Fruit fly (Drosophila melanogaster) whole organism, pupa: Measurements from ENCODE around the gene CG2126.

Experiments used
- CG10348 ChIP-seq: fragments of 200-800 bp; sonication (Bioruptor generic); IDR thresholded peaks from 2 replicates; pipeline ENCODE4 v1.3.6; 2022; ENCODE audit warnings: missing biosample characterization, missing genetic modification characterization
- CG12605 ChIP-seq: fragments of 200-800 bp; sonication (Bioruptor generic); IDR thresholded peaks from 2 replicates; pipeline ENCODE4 v1.3.6; 2022; ENCODE audit warnings: missing biosample characterization, missing genetic modification characterization
- CG13204 ChIP-seq: fragments of 200-800 bp; sonication (Bioruptor generic); optimal IDR thresholded peaks from 2 replicates; lab custom pipeline; 2018; ENCODE audit warnings: missing biosample characterization, mild to moderate bottlenecking, missing genetic modification characterization, moderate library complexity
- CG14655 ChIP-seq: fragments of 200-800 bp; sonication (Bioruptor generic); optimal IDR thresholded peaks from 3 replicates; lab custom pipeline; 2017; ENCODE audit warnings: mild to moderate bottlenecking, missing biosample characterization, missing genetic modification reagents, missing genetic modification characterization
- CG15710 ChIP-seq: fragments of 200-800 bp; sonication (Bioruptor generic); optimal IDR thresholded peaks from 2 replicates; lab custom pipeline; 2018; ENCODE audit warnings: missing biosample characterization, mild to moderate bottlenecking, missing genetic modification characterization, moderate library complexity
- CG17806 ChIP-seq: fragments of 200-800 bp; sonication (Bioruptor generic); optimal IDR thresholded peaks from 2 replicates; lab custom pipeline; 2018; ENCODE audit warnings: missing biosample characterization, mild to moderate bottlenecking, missing genetic modification characterization, moderate library complexity
- CG32121 ChIP-seq: fragments of 200-800 bp; sonication (Bioruptor generic); IDR thresholded peaks from 2 replicates; pipeline ENCODE4 v1.3.6; 2022; ENCODE audit warnings: missing biosample characterization, missing genetic modification characterization
- CG34367 ChIP-seq: fragments of 200-800 bp; sonication (Bioruptor generic); optimal IDR thresholded peaks from 2 replicates; lab custom pipeline; 2018; ENCODE audit warnings: missing biosample characterization, mild to moderate bottlenecking, missing genetic modification characterization
- CG4496 ChIP-seq: fragments of 200-800 bp; sonication (Bioruptor generic); IDR thresholded peaks from 3 replicates; pipeline ENCODE4 v1.3.6; 2022; ENCODE audit warnings: missing biosample characterization, missing genetic modification characterization
- CG8159 ChIP-seq: fragments of 200-800 bp; sonication (Bioruptor generic); optimal IDR thresholded peaks from 3 replicates; lab custom pipeline; 2018; ENCODE audit warnings: missing biosample characterization, mild to moderate bottlenecking, missing genetic modification characterization, moderate library complexity
- CG8301 ChIP-seq: fragments of 200-800 bp; sonication (Bioruptor generic); optimal IDR thresholded peaks from 2 replicates; lab custom pipeline; 2018; ENCODE audit warnings: missing biosample characterization, mild to moderate bottlenecking, missing genetic modification characterization
- CG9948 ChIP-seq: fragments of 200-800 bp; sonication (Bioruptor generic); optimal IDR thresholded peaks from 2 replicates; lab custom pipeline; 2018; ENCODE audit warnings: missing biosample characterization, mild to moderate bottlenecking, missing genetic modification characterization, moderate library complexity
- D1 ChIP-seq: fragments of 200-800 bp; sonication (Bioruptor generic); optimal IDR thresholded peaks from 2 replicates; lab custom pipeline; 2018; ENCODE audit warnings: missing biosample characterization, mild to moderate bottlenecking, missing genetic modification characterization, moderate library complexity
- EcR ChIP-seq: fragments of 200-800 bp; sonication (Bioruptor generic); optimal IDR thresholded peaks from 3 replicates; lab custom pipeline; 2019; ENCODE audit warnings: missing biosample characterization, missing genetic modification characterization, mild to moderate bottlenecking, moderate library complexity, missing genetic modification reagents
- Ets98B ChIP-seq: fragments of 200-800 bp; sonication (Bioruptor generic); IDR thresholded peaks from 2 replicates; pipeline ENCODE4 v1.3.6; 2022; ENCODE audit warnings: missing biosample characterization, missing genetic modification characterization
- Pif1A ChIP-seq: fragments of 200-800 bp; sonication (Bioruptor generic); optimal IDR thresholded peaks from 3 replicates; lab custom pipeline; 2016; ENCODE audit warnings: missing biosample characterization, missing genetic modification characterization
- Pif1B ChIP-seq: fragments of 200-800 bp; sonication (Bioruptor generic); optimal IDR thresholded peaks from 3 replicates; lab custom pipeline; 2016; ENCODE audit warnings: missing biosample characterization, missing genetic modification characterization
- Snoo ChIP-seq: fragments of 200-800 bp; sonication (Bioruptor generic); optimal IDR thresholded peaks from 3 replicates; lab custom pipeline; 2017; ENCODE audit warnings: missing biosample characterization, mild to moderate bottlenecking, missing genetic modification characterization, inconsistent platforms
- fd96Ca ChIP-seq: fragments of 200-800 bp; sonication (Bioruptor generic); IDR thresholded peaks from 3 replicates; pipeline ENCODE4 v1.3.6; 2022; ENCODE audit warnings: missing biosample characterization, missing genetic modification characterization
- gl ChIP-seq: fragments of 200-800 bp; sonication (Bioruptor generic); optimal IDR thresholded peaks from 2 replicates; lab custom pipeline; 2018; ENCODE audit warnings: missing biosample characterization, mild to moderate bottlenecking, missing genetic modification characterization
- rn ChIP-seq: fragments of 200-800 bp; sonication (Bioruptor generic); IDR thresholded peaks from 2 replicates; pipeline ENCODE4 v1.3.6; 2022; ENCODE audit warnings: missing biosample characterization, missing genetic modification characterization

The CG2126 gene

dm6 chr3R:31776583-31777362, at the start of gene CG2126, which contains the start of gene faf:
Gene CG2126, minus strand, starts transcription at chr3R:31776652.
Gene faf, plus strand, starts transcription at chr3R:31777020.
- TF ChIP-seq D1 (no peak), Pif1A (GFP tag; lab: Kevin White, UChicago) (no peak), CG12605 (GFP tag; lab: Robert Waterston, UW) (peak; percentile 53; the same call in 1 of the 2 replicates), CG15710 (peak; percentile 65), rn (GFP tag; lab: Robert Waterston, UW) (peak; percentile 22; the same call in 1 of the 2 replicates), CG9948 (tag; lab: Kevin White, UChicago) (no peak), fd96Ca (no peak), CG17806 (tag; lab: Kevin White, UChicago) (peak; percentile 67), Ets98B (GFP tag; lab: Robert Waterston, UW) (peak; percentile 51; the same call in 1 of the 2 replicates), EcR (no peak), CG8159 (tag; lab: Kevin White, UChicago) (peak; percentile 79), CG14655 (no peak), CG8301 (no peak), Snoo (peak; percentile 53), CG10348 (GFP tag; lab: Robert Waterston, UW) (no peak), gl (tag; lab: Kevin White, UChicago) (no peak), CG32121 (GFP tag; lab: Robert Waterston, UW) (peak; percentile 76), CG34367 (tag; lab: Kevin White, UChicago) (peak; percentile 55), CG4496 (GFP tag; lab: Robert Waterston, UW) (peak; percentile 70), Pif1B (no peak), CG13204 (GFP tag; lab: Kevin White, UChicago) (no peak)

- TF ChIP-seq CG8159 (tag; lab: Kevin White, UChicago) = no peak
- no peak for TF ChIP-seq fd96Ca
- no peak for TF ChIP-seq CG15710
- no peak for TF ChIP-seq CG17806 (tag; lab: Kevin White, UChicago)
- TF ChIP-seq CG8301 = no peak
- TF ChIP-seq rn (GFP tag; lab: Robert Waterston, UW) = no peak
- TF ChIP-seq gl (tag; lab: Kevin White, UChicago) = no peak
- TF ChIP-seq EcR = no peak
- TF ChIP-seq CG14655 = no peak
- no peak for TF ChIP-seq CG34367 (tag; lab: Kevin White, UChicago)
- no peak for TF ChIP-seq CG10348 (GFP tag; lab: Robert Waterston, UW)
- TF ChIP-seq, all 21 proteins: peak for 0
Observed at dm6 chr3R:31825571-31826068, 49.2 kb upstream of the CG2126 start.

DNA sequence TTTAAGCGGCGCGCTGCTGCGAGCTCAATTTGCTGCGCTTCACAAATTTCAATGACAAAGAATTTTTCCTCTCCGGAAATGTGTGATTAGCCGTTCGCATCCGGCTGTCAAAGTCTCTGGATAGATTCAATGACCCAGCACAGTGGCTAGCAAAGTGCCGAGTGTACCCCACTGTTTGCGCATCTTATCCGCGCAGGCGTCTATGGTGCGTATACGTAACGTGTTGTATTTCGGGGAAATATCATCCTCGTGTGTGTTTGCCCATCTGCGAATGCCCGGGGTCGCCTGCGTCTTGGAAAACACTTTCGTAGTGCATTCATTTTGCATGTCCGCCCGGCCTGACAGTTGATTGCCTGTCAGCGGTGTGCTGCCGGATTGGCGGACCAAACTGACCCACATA, 47.7 kb upstream of the CG2126 start:
- TF ChIP-seq rn (GFP tag; lab: Robert Waterston, UW) = no peak
- no peak for TF ChIP-seq CG4496 (GFP tag; lab: Robert Waterston, UW)
- no peak for TF ChIP-seq gl (tag; lab: Kevin White, UChicago)
- TF ChIP-seq CG8159 (tag; lab: Kevin White, UChicago) = no peak
- TF ChIP-seq CG13204 (GFP tag; lab: Kevin White, UChicago) = no peak
- TF ChIP-seq CG34367 (tag; lab: Kevin White, UChicago) = no peak
- TF ChIP-seq CG12605 (GFP tag; lab: Robert Waterston, UW) = no peak
- no peak for TF ChIP-seq D1

DNA sequence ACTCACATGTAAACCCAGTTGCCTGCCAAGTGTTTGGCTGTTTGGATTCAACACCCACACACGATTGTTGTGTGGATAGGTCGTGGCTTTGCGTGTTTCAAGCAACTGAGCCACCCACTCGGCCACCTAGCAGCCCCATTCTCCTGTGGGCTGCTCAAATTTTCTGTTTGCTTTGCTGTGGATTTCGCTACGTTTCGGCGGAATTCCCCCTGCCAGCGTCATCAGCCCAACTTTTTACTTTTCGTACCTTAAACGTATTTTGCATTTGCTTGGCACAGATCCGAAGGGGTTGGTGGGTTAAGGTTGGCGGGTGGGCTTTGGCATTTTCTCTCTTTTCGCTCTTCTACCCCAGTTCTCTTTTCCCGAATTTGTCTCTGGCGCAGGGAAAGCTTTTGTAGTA, 46.0 kb upstream of the CG2126 start:
- TF ChIP-seq CG8301 (no peak), CG13204 (GFP tag; lab: Kevin White, UChicago) (no peak), fd96Ca (no peak), CG9948 (tag; lab: Kevin White, UChicago) (no peak), CG17806 (tag; lab: Kevin White, UChicago) (no peak), CG34367 (tag; lab: Kevin White, UChicago) (no peak)
- TF ChIP-seq, all 21 proteins: peak for 0

DNA sequence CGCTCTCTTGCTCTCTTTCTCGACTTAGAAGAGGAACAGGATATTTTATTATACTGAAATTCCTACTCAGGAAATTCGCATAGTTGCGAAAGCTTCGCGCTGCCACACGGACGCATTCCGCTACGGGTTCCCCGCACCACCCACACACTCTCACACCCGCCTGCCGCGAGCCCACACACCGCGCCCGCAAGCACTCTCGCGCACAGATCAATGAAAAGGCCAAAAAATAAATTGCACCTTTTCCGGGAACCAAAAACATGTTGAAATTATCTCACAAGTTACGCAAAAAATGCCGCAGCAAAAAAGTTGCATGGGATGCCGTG, 36.5 kb upstream of the CG2126 start:
- TF ChIP-seq gl (tag; lab: Kevin White, UChicago) = no peak
- no peak for TF ChIP-seq Snoo
- TF ChIP-seq CG12605 (GFP tag; lab: Robert Waterston, UW) = no peak
- no peak for TF ChIP-seq CG34367 (tag; lab: Kevin White, UChicago)
- no peak for TF ChIP-seq CG4496 (GFP tag; lab: Robert Waterston, UW)
- TF ChIP-seq CG15710 = no peak
- no peak for TF ChIP-seq Pif1A (GFP tag; lab: Kevin White, UChicago)
- TF ChIP-seq CG13204 (GFP tag; lab: Kevin White, UChicago) = no peak
- TF ChIP-seq CG8301 = no peak
- no peak for TF ChIP-seq Ets98B (GFP tag; lab: Robert Waterston, UW)
- no peak for TF ChIP-seq D1
- no peak for TF ChIP-seq fd96Ca
- TF ChIP-seq CG14655 = no peak
- TF ChIP-seq Pif1B = no peak
- TF ChIP-seq CG17806 (tag; lab: Kevin White, UChicago) = no peak
- TF ChIP-seq CG32121 (GFP tag; lab: Robert Waterston, UW) = no peak
